Fruit fly (Drosophila melanogaster): ENCODE results near the gene CG15167.

- no peak for TF ChIP-seq Snoo (tag; optimal IDR thresholded peaks at IDR 0.05)
- no peak for TF ChIP-seq CG4496 (GFP tag; IDR thresholded peaks at IDR 0.05)
- no peak for TF ChIP-seq rn (GFP tag; IDR thresholded peaks at IDR 0.05)
- TF ChIP-seq CG32121 (GFP tag; IDR thresholded peaks at IDR 0.05), result peak; percentile 24; the same call in 1 of the 2 replicates
Measured at dm6 chr2L:18742710-18743109, 2.6 kb downstream of the CG15167 start.

All from whole organism, pupa.